Fruit fly (Drosophila melanogaster) whole organism, prepupa: ENCODE data around the gene Tdrd3.

Experiments
- CG10631 ChIP-seq: fragments of 200-800 bp; sonication (Bioruptor generic); optimal IDR thresholded peaks from 2 replicates; lab custom pipeline; 2016; ENCODE audit warnings: missing biosample characterization, missing genetic modification characterization
- CG11294 ChIP-seq: fragments of 200-800 bp; sonication (Bioruptor generic); IDR thresholded peaks from 2 replicates; pipeline ENCODE4 v1.3.6; 2022; ENCODE audit warnings: missing biosample characterization, missing genetic modification characterization
- CG11762 ChIP-seq: fragments of 200-800 bp; sonication (Bioruptor generic); optimal IDR thresholded peaks from 3 replicates; lab custom pipeline; 2016; ENCODE audit warnings: missing biosample characterization, missing genetic modification characterization; ENCODE audit not compliant: insufficient read depth
- CG1621 ChIP-seq: fragments of 200-800 bp; sonication (Bioruptor generic); optimal IDR thresholded peaks from 3 replicates; lab custom pipeline; 2018; ENCODE audit warnings: missing biosample characterization, mild to moderate bottlenecking, missing genetic modification characterization
- CG16779 ChIP-seq: fragments of 200-800 bp; sonication (Bioruptor generic); optimal IDR thresholded peaks from 3 replicates; lab custom pipeline; 2017; ENCODE audit warnings: missing biosample characterization, mild to moderate bottlenecking, missing genetic modification characterization
- CG3032 ChIP-seq: fragments of 200-800 bp; optimal IDR thresholded peaks from 2 replicates; lab custom pipeline; 2019; ENCODE audit warnings: missing biosample characterization, mild to moderate bottlenecking, missing genetic modification characterization, moderate library complexity
- CG31627 ChIP-seq: fragments of 200-800 bp; sonication (Bioruptor generic); optimal IDR thresholded peaks from 3 replicates; lab custom pipeline; 2016; ENCODE audit warnings: missing biosample characterization, missing genetic modification characterization
- CG32006 ChIP-seq: fragments of 200-800 bp; sonication (Bioruptor generic); optimal IDR thresholded peaks from 3 replicates; lab custom pipeline; 2017; ENCODE audit warnings: missing biosample characterization, mild to moderate bottlenecking, missing genetic modification characterization
- CG34406 ChIP-seq: fragments of 200-800 bp; sonication (Bioruptor generic); optimal IDR thresholded peaks from 3 replicates; lab custom pipeline; 2016; ENCODE audit warnings: missing biosample characterization, missing genetic modification characterization
- CG3919 ChIP-seq: fragments of 200-800 bp; sonication (Bioruptor generic); optimal IDR thresholded peaks from 3 replicates; lab custom pipeline; 2016; ENCODE audit warnings: missing biosample characterization, missing genetic modification characterization
- CG6163 ChIP-seq: fragments of 200-800 bp; sonication (Bioruptor generic); IDR thresholded peaks from 3 replicates; pipeline ENCODE4 v1.3.6; 2022; ENCODE audit warnings: missing biosample characterization, missing genetic modification characterization
- CG6808 ChIP-seq: fragments of 200-800 bp; sonication (Bioruptor generic); optimal IDR thresholded peaks from 3 replicates; lab custom pipeline; 2017; ENCODE audit warnings: missing biosample characterization, missing genetic modification characterization, mild to moderate bottlenecking, moderate library complexity, missing genetic modification reagents
- CG7368 ChIP-seq: fragments of 200-800 bp; sonication (Bioruptor generic); optimal IDR thresholded peaks from 3 replicates; lab custom pipeline; 2016; ENCODE audit warnings: missing biosample characterization, missing genetic modification characterization
- CG8119 ChIP-seq: fragments of 200-800 bp; sonication (Bioruptor generic); IDR thresholded peaks from 3 replicates; pipeline ENCODE4 v1.3.6; 2022; ENCODE audit warnings: missing biosample characterization, missing genetic modification characterization
- CG9139 ChIP-seq: fragments of 200-800 bp; sonication (Bioruptor generic); optimal IDR thresholded peaks from 3 replicates; lab custom pipeline; 2017; ENCODE audit warnings: missing biosample characterization, mild to moderate bottlenecking, missing genetic modification characterization
- Eip75B ChIP-seq: fragments of 200-800 bp; sonication (Bioruptor generic); optimal IDR thresholded peaks from 3 replicates; lab custom pipeline; 2016; ENCODE audit warnings: missing biosample characterization, missing genetic modification characterization
- Ets21C ChIP-seq: fragments of 200-800 bp; sonication (Bioruptor generic); optimal IDR thresholded peaks from 3 replicates; lab custom pipeline; 2016; ENCODE audit warnings: missing biosample characterization, missing genetic modification characterization
- Gug ChIP-seq: fragments of 200-800 bp; sonication (Bioruptor generic); IDR thresholded peaks from 2 replicates; pipeline ENCODE4 v1.3.6; 2022; ENCODE audit warnings: missing biosample characterization, missing genetic modification characterization
- Hr39 ChIP-seq: fragments of 200-800 bp; sonication (Bioruptor generic); optimal IDR thresholded peaks from 2 replicates; lab custom pipeline; 2016; ENCODE audit warnings: missing biosample characterization, missing genetic modification characterization
- Met ChIP-seq: fragments of 200-800 bp; sonication (Bioruptor generic); optimal IDR thresholded peaks from 3 replicates; lab custom pipeline; 2016; ENCODE audit warnings: missing biosample characterization, missing genetic modification characterization
- Smox ChIP-seq: fragments of 200-800 bp; sonication (Bioruptor generic); optimal IDR thresholded peaks from 3 replicates; lab custom pipeline; 2016; ENCODE audit warnings: missing biosample characterization, missing genetic modification characterization
- Sox102F ChIP-seq: fragments of 200-800 bp; sonication (Bioruptor generic); optimal IDR thresholded peaks from 2 replicates; lab custom pipeline; 2016; ENCODE audit warnings: missing biosample characterization, mild to moderate bottlenecking, missing genetic modification characterization
- acj6 ChIP-seq: fragments of 200-800 bp; sonication (Bioruptor generic); optimal IDR thresholded peaks from 3 replicates; lab custom pipeline; 2016; ENCODE audit warnings: missing biosample characterization, missing genetic modification characterization
- cyc ChIP-seq: fragments of 200-800 bp; sonication (Bioruptor generic); optimal IDR thresholded peaks from 3 replicates; lab custom pipeline; 2016; ENCODE audit warnings: missing biosample characterization, missing genetic modification characterization
- dsx ChIP-seq: fragments of 200-800 bp; optimal IDR thresholded peaks from 3 replicates; lab custom pipeline; 2019; ENCODE audit warnings: missing biosample characterization, mild to moderate bottlenecking, missing genetic modification characterization, moderate library complexity; ENCODE audit not compliant: poor library complexity, severe bottlenecking
- eg ChIP-seq: fragments of 200-800 bp; sonication (Bioruptor generic); IDR thresholded peaks from 3 replicates; pipeline ENCODE4 v1.3.6; 2022; ENCODE audit warnings: missing biosample characterization, missing genetic modification characterization
- esn ChIP-seq: fragments of 200-800 bp; sonication (Bioruptor generic); optimal IDR thresholded peaks from 2 replicates; lab custom pipeline; 2016; ENCODE audit warnings: missing biosample characterization, mild to moderate bottlenecking, missing genetic modification characterization, moderate library complexity
- fd59A ChIP-seq: fragments of 200-800 bp; sonication (Bioruptor generic); optimal IDR thresholded peaks from 2 replicates; lab custom pipeline; 2017; ENCODE audit warnings: missing biosample characterization, mild to moderate bottlenecking, missing genetic modification characterization, missing genetic modification reagents
- fd85E ChIP-seq: fragments of 200-800 bp; sonication (Bioruptor generic); optimal IDR thresholded peaks from 3 replicates; lab custom pipeline; 2016; ENCODE audit warnings: missing biosample characterization, missing genetic modification characterization
- lz ChIP-seq: fragments of 200-800 bp; sonication (Bioruptor generic); optimal IDR thresholded peaks from 3 replicates; lab custom pipeline; 2016; ENCODE audit warnings: missing biosample characterization, missing genetic modification characterization
- net ChIP-seq: fragments of 200-800 bp; sonication (Bioruptor generic); optimal IDR thresholded peaks from 3 replicates; lab custom pipeline; 2016; ENCODE audit warnings: missing biosample characterization, missing genetic modification characterization
- salr ChIP-seq, 2 experiments: fragments of 200-800 bp; sonication (Bioruptor generic); optimal IDR thresholded peaks; 3 replicates each; lab custom pipeline; 2016 to 2018; ENCODE audit warnings: missing biosample characterization in 2 of 2, missing genetic modification characterization in 2 of 2, mild to moderate bottlenecking in 1 of 2
- svp ChIP-seq: fragments of 200-800 bp; sonication (Bioruptor generic); peaks from one replicate; lab custom pipeline; 2016; ENCODE audit warnings: missing biosample characterization, missing genetic modification characterization
- topi ChIP-seq: fragments of 200-800 bp; sonication (Bioruptor generic); optimal IDR thresholded peaks from 3 replicates; lab custom pipeline; 2016; ENCODE audit warnings: missing biosample characterization, missing genetic modification characterization
- vri ChIP-seq: fragments of 200-800 bp; sonication (Bioruptor generic); optimal IDR thresholded peaks from 3 replicates; lab custom pipeline; 2016; ENCODE audit warnings: missing biosample characterization, mild to moderate bottlenecking, missing genetic modification characterization

The Tdrd3 gene

DNA sequence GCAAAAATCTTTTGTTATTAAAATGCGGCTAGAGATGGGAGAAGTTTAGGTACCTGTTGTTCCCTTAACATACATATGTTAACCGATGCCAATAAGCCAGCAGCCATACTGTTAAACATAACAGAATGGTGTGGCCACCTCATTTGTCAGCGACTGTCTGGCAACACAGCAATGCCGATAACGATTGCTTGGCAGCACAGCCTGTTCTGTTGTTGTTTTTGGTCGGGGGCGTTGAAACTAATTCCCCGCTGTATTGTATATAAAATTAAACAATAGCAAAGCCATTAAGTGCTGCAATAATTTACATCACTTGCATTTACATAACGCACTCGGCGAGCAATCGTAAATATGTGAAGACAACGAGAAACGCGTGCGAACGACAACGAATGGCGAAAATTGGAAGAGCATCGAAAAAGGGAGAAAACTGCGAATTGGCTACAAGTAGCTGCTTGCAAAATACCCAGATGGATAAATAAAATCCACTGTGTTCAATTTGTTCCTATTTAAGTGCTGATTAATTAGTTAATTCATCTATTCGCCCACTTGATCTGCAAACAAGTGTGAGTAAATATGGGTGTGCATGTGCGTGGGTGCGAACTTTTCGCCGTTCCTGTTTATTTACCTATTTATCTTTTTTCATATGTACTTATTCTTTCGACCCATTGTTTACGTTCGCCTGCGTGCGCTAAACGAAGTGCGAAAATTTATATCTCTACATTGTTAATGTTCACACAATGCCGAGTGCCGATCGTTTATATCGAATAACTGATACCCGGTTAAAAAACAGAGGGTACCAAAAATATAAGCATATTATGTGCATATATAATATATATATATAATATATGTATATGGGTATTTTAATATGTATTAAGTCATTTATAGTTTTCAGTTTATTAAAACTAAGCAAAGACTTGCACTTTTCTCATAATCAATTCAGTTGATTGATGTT lies 24.5 kb upstream of the Tdrd3 start, which contains the start of the genes Tsen34 and Mgat4a (continued):
- TF ChIP-seq CG6163 (no peak), CG3032 (peak; percentile 8), fd85E (GFP tag; lab: Kevin White, UChicago) (no peak), dsx (GFP tag; lab: Kevin White, UChicago) (no peak), CG11762 (GFP tag; lab: Kevin White, UChicago) (no peak), CG8119 (GFP tag; lab: Robert Waterston, UW) (no peak), eg (GFP tag; lab: Robert Waterston, UW) (no peak; the same call in 2 of the 3 replicates), Sox102F (GFP tag; lab: Kevin White, UChicago) (no peak), CG3919 (GFP tag; lab: Kevin White, UChicago) (no peak), acj6 (GFP tag; lab: Kevin White, UChicago) (peak; percentile 35), Eip75B (GFP tag; lab: Kevin White, UChicago) (no peak), CG16779 (tag; lab: Kevin White, UChicago) (no peak), CG7368 (GFP tag; lab: Kevin White, UChicago) (no peak), Ets21C (peak; percentile 10), lz (peak; percentile 22), CG32006 (GFP tag; lab: Kevin White, UChicago) (no peak), Hr39 (GFP tag; lab: Kevin White, UChicago) (no peak), CG1621 (tag; lab: Kevin White, UChicago) (no peak), svp (peak; percentile 13), fd59A (GFP tag; lab: Kevin White, UChicago) (no peak), Gug (GFP tag; lab: Robert Waterston, UW) (no peak), Met (GFP tag; lab: Kevin White, UChicago) (no peak), cyc (GFP tag; lab: Kevin White, UChicago) (peak; percentile 7), esn (GFP tag; lab: Kevin White, UChicago) (peak; percentile 62)

DNA sequence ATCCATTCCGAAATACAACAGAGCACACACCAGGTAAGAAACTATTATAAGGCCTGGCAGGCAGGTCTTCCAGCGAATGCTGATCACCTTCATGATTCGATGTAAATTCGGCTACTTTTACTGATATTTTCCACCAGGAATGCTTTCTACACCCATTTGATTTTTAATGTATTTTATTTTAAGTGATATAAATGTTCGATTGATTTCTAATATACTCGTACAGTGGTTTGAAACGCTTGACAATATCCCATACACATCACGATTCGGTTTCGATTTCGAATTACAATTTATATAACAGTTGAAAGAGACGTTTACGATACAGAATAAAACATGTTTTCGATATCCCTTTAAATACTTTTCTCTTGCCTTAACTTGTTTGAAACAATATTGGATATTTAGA lies 17.4 kb upstream of the Tdrd3 start, which contains the start of gene Mgat4b:
Mgat4b (minus strand) TSS at position 101 of the 400 bp plus-strand sequence.
- TF ChIP-seq Gug (GFP tag; lab: Robert Waterston, UW) (no peak), cyc (GFP tag; lab: Kevin White, UChicago) (no peak), CG3919 (GFP tag; lab: Kevin White, UChicago) (no peak), topi (no peak), vri (no peak), Hr39 (GFP tag; lab: Kevin White, UChicago) (no peak), CG31627 (GFP tag; lab: Kevin White, UChicago) (no peak), svp (no peak), CG9139 (GFP tag; lab: Kevin White, UChicago) (no peak), CG34406 (GFP tag; lab: Kevin White, UChicago) (no peak), CG6808 (GFP tag; lab: Kevin White, UChicago) (no peak), fd85E (GFP tag; lab: Kevin White, UChicago) (no peak), Smox (GFP tag; lab: Kevin White, UChicago) (no peak), CG10631 (no peak), CG11294 (no peak), Met (GFP tag; lab: Kevin White, UChicago) (no peak), net (GFP tag; lab: Kevin White, UChicago) (no peak), salr (GFP tag; optimal IDR thresholded peaks at IDR 0.05; lab: Kevin White, UChicago) (no peak)
